Worm (Caenorhabditis elegans) whole organism, late embryonic: Measurements from ENCODE around the gene R05G6.9.

ENCODE experiments used
- fkh-6 ChIP-seq: sonication (generic microtip); optimal IDR thresholded peaks from 2 replicates; lab custom pipeline; 2016; ENCODE audit warnings: missing genetic modification characterization, missing compliant biosample characterization
- nhr-11 ChIP-seq: fragments of 150-350 bp; optimal IDR thresholded peaks from 2 replicates; lab custom pipeline; 2014; ENCODE audit warnings: missing biosample characterization, missing genetic modification characterization
- pqm-1 ChIP-seq: sonication (generic microtip); optimal IDR thresholded peaks from 2 replicates; lab custom pipeline; 2016; ENCODE audit warnings: missing genetic modification characterization, missing compliant biosample characterization

DNA sequence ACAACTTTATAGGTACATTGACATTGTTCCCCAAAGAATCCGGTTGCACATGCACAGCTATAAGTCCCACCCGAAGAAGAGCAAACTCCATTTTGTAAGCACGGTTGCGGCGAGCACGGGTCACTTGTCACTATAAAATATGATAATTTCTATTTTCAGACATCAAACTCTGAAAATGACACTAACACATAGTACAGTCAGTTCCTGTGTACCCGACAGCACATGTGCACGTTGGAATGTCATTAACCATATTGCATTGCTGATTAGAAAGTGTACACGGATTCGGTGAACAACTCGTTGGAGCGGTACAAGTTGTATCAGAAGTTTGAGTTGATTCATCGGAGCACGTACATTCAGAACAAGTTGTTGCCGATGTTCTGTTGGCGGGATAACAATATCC, 18.9 kb downstream of the R05G6.9 start:
- no peak for TF ChIP-seq nhr-11
- TF ChIP-seq pqm-1 (tag; lab: Kevin White, UChicago), result no peak
- TF ChIP-seq fkh-6 (tag; lab: Kevin White, UChicago), result no peak
